Worm (Caenorhabditis elegans) whole organism, young adult: ENCODE measurements around the gene R10E8.8.

Source experiments
- B0019.2 ChIP-seq: fragments of 200-800 bp; sonication (Bioruptor generic); conservative IDR thresholded peaks from 2 replicates; pipeline ENCODE4 v1.3.6; 2022; ENCODE audit warnings: missing genetic modification reagents, missing genetic modification characterization, missing compliant biosample characterization
- F22D6.2 ChIP-seq: sonication (generic microtip); optimal IDR thresholded peaks from 2 replicates; lab custom pipeline; 2016; ENCODE audit warnings: mild to moderate bottlenecking, missing genetic modification characterization, missing compliant biosample characterization
- F23B12.7 ChIP-seq: sonication (generic microtip); optimal IDR thresholded peaks from 2 replicates; lab custom pipeline; 2017; ENCODE audit warnings: missing genetic modification characterization, mild to moderate bottlenecking, missing compliant biosample characterization, antibody characterized with exemption, moderate library complexity; ENCODE audit not compliant: insufficient read depth
- F33H1.4 ChIP-seq: fragments of 200-800 bp; sonication (Bioruptor generic); IDR thresholded peaks from 2 replicates; pipeline ENCODE4 v1.3.6; 2022; ENCODE audit warnings: missing genetic modification reagents, missing genetic modification characterization, missing compliant biosample characterization
- Y53F4B.3 ChIP-seq: fragments of 200-800 bp; sonication (Bioruptor generic); IDR thresholded peaks from 2 replicates; pipeline ENCODE4 v1.3.6; 2022; ENCODE audit warnings: missing genetic modification reagents, missing genetic modification characterization, missing compliant biosample characterization
- Y56A3A.18 ChIP-seq: fragments of 200-800 bp; sonication (Bioruptor generic); IDR thresholded peaks from 2 replicates; pipeline ENCODE4 v1.3.6; 2022; ENCODE audit warnings: missing genetic modification reagents, missing genetic modification characterization, missing compliant biosample characterization
- ama-1 ChIP-seq, 3 experiments: fragments of 150-350 bp in 1 of 3; sonication (generic microtip) in 2 of 3; optimal IDR thresholded peaks; 2 replicates each; lab custom pipeline; 2014 to 2018; ENCODE audit warnings: missing biosample characterization in 2 of 3, missing genetic modification characterization in 2 of 3, missing genetic modification reagents in 2 of 3
- aptf-2 ChIP-seq: fragments of 200-800 bp; sonication (Bioruptor generic); conservative IDR thresholded peaks from 2 replicates; pipeline ENCODE4 v1.3.6; 2022; ENCODE audit warnings: missing genetic modification reagents, missing genetic modification characterization, missing compliant biosample characterization
- aptf-3 ChIP-seq: fragments of 200-800 bp; sonication (Bioruptor generic); IDR thresholded peaks from 2 replicates; pipeline ENCODE4 v1.3.6; 2022; ENCODE audit warnings: missing genetic modification characterization, missing compliant biosample characterization
- attf-3 ChIP-seq: fragments of 200-800 bp; sonication (Bioruptor generic); conservative IDR thresholded peaks from 2 replicates; pipeline ENCODE4 v1.3.6; 2022; ENCODE audit warnings: missing genetic modification reagents, missing genetic modification characterization, missing compliant biosample characterization
- attf-6 ChIP-seq: fragments of 200-800 bp; sonication (Bioruptor generic); IDR thresholded peaks from 2 replicates; pipeline ENCODE4 v1.3.6; 2022; ENCODE audit warnings: missing genetic modification reagents, missing genetic modification characterization, missing compliant biosample characterization
- ceh-58 ChIP-seq: fragments of 200-800 bp; sonication (Bioruptor generic); IDR thresholded peaks from 2 replicates; pipeline ENCODE4 v1.3.6; 2022; ENCODE audit warnings: missing genetic modification characterization, missing compliant biosample characterization
- ceh-79 ChIP-seq: sonication (generic microtip); optimal IDR thresholded peaks from 2 replicates; lab custom pipeline; 2017; ENCODE audit warnings: mild to moderate bottlenecking, missing genetic modification characterization, missing compliant biosample characterization
- dpff-1 ChIP-seq: sonication (generic microtip); optimal IDR thresholded peaks from 2 replicates; lab custom pipeline; 2017; ENCODE audit warnings: mild to moderate bottlenecking, missing genetic modification characterization, missing compliant biosample characterization
- egl-18 ChIP-seq: fragments of 200-800 bp; sonication (Bioruptor generic); IDR thresholded peaks from 2 replicates; pipeline ENCODE4 v1.3.6; 2022; ENCODE audit warnings: missing genetic modification reagents, missing genetic modification characterization, missing compliant biosample characterization
- ekl-4 ChIP-seq: fragments of 200-800 bp; sonication (Bioruptor generic); IDR thresholded peaks from 2 replicates; pipeline ENCODE4 v1.3.6; 2022; ENCODE audit warnings: missing genetic modification reagents, missing genetic modification characterization, missing compliant biosample characterization
- him-1 ChIP-seq: sonication (generic microtip); optimal IDR thresholded peaks from 2 replicates; lab custom pipeline; 2016; ENCODE audit warnings: missing genotype, missing genetic modification reagents, missing genetic modification characterization, missing compliant biosample characterization
- hmg-20 ChIP-seq: fragments of 200-800 bp; sonication (Bioruptor generic); IDR thresholded peaks from 2 replicates; pipeline ENCODE4 v1.3.6; 2022; ENCODE audit warnings: missing genetic modification reagents, missing genetic modification characterization, missing compliant biosample characterization
- hrde-1 ChIP-seq: sonication (generic microtip); optimal IDR thresholded peaks from 2 replicates; lab custom pipeline; 2016; ENCODE audit warnings: missing genetic modification characterization, mild to moderate bottlenecking, missing compliant biosample characterization, moderate library complexity, missing genotype, missing genetic modification reagents, borderline replicate concordance
- let-607 ChIP-seq, 2 experiments: fragments of 200-800 bp in 1 of 2; sonication (Bioruptor generic) in 1 of 2; sonication (generic microtip) in 1 of 2; optimal IDR thresholded peaks; 2 replicates each; lab custom pipeline; 2016 to 2018; ENCODE audit warnings: mild to moderate bottlenecking in 2 of 2, missing compliant biosample characterization in 2 of 2, missing genetic modification characterization in 2 of 2, moderate library complexity in 2 of 2, missing genotype in 1 of 2
- lir-1 ChIP-seq: fragments of 200-800 bp; sonication (Bioruptor generic); conservative IDR thresholded peaks from 2 replicates; pipeline ENCODE4 v1.3.6; 2022; ENCODE audit warnings: missing genetic modification reagents, missing genetic modification characterization, missing compliant biosample characterization
- madf-8 ChIP-seq: fragments of 200-800 bp; sonication (Bioruptor generic); conservative IDR thresholded peaks from 2 replicates; pipeline ENCODE4 v1.3.6; 2022; ENCODE audit warnings: missing genetic modification reagents, missing genetic modification characterization, missing compliant biosample characterization
- mxl-1 ChIP-seq: sonication (generic microtip); optimal IDR thresholded peaks from 2 replicates; lab custom pipeline; 2016; ENCODE audit warnings: missing genetic modification characterization, missing compliant biosample characterization
- nfyb-1 ChIP-seq: fragments of 200-800 bp; sonication (Bioruptor generic); IDR thresholded peaks from 2 replicates; pipeline ENCODE4 v1.3.6; 2022; ENCODE audit warnings: missing genetic modification reagents, missing genetic modification characterization, missing compliant biosample characterization
- nhr-80 ChIP-seq: sonication (generic microtip); optimal IDR thresholded peaks from 2 replicates; lab custom pipeline; 2016; ENCODE audit warnings: missing genetic modification characterization, missing compliant biosample characterization
- rpc-1 ChIP-seq, 2 experiments: fragments of 150-350 bp in 1 of 2; sonication (generic microtip) in 1 of 2; optimal IDR thresholded peaks; 2 replicates each; lab custom pipeline; 2014 to 2018; ENCODE audit warnings: missing biosample characterization in 1 of 2, missing genetic modification characterization in 1 of 2, missing genetic modification reagents in 1 of 2, missing genotype in 1 of 2
- unc-130 ChIP-seq: sonication (generic microtip); optimal IDR thresholded peaks from 2 replicates; lab custom pipeline; 2016; ENCODE audit warnings: missing genetic modification reagents, missing genetic modification characterization, missing compliant biosample characterization
- zim-3 ChIP-seq: sonication (generic microtip); optimal IDR thresholded peaks from 2 replicates; lab custom pipeline; 2017; ENCODE audit warnings: mild to moderate bottlenecking, missing genetic modification characterization, moderate library complexity, missing compliant biosample characterization
- ztf-18 ChIP-seq: sonication (generic microtip); optimal IDR thresholded peaks from 2 replicates; lab custom pipeline; 2016; ENCODE audit warnings: missing genotype, mild to moderate bottlenecking, missing genetic modification characterization, missing compliant biosample characterization
- ztf-28 ChIP-seq: fragments of 200-800 bp; sonication (Bioruptor generic); IDR thresholded peaks from 2 replicates; pipeline ENCODE4 v1.3.6; 2022; ENCODE audit warnings: missing genetic modification reagents, missing genetic modification characterization, missing compliant biosample characterization

Gene R10E8.8

ce11 chrV:18254483-18254882 lies 13.0 kb upstream of the R10E8.8 start, which contains the start of gene R10E8.5:
Gene R10E8.5, plus strand, starts transcription at chrV:18254783.
- TF ChIP-seq ekl-4 (GFP tag; lab: Robert Waterston, UW) (no peak), lir-1 (GFP tag; lab: Robert Waterston, UW) (no peak), hrde-1 (no peak), nfyb-1 (GFP tag; lab: Robert Waterston, UW) (no peak), dpff-1 (tag; lab: Kevin White, UChicago) (no peak), ceh-58 (GFP tag; lab: Robert Waterston, UW) (no peak), aptf-3 (GFP tag; lab: Robert Waterston, UW) (no peak)

DNA sequence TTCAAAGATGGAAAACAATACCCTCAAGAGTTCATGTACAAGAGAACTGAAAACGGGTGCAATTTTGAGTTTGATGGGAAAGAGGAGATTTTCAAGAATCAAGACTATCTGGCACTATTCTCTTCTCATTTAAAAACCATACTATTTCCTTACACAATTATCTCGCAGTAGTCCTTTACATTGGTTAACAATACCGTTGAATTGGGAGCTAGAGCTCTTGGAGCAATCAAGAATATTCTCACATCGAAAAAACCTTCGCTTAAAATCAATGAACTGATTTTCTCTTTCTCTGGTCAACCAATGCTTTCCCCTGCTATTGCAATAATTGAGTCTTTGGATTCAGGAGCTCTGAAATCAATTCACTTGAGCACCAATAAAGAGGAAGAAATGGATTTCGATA lies 12.0 kb upstream of the R10E8.8 start, which contains the start of gene R10E8.2:
Gene R10E8.2, plus strand, starts transcription at position 301 of the 400 bp plus-strand sequence.
- no peak for TF ChIP-seq him-1
- TF ChIP-seq egl-18 (GFP tag; lab: Robert Waterston, UW), result no peak
- TF ChIP-seq mxl-1, result no peak
- TF ChIP-seq, all 124 proteins: peak for 0

- TF ChIP-seq attf-3 (no peak), F33H1.4 (GFP tag; lab: Robert Waterston, UW) (no peak), ceh-58 (GFP tag; lab: Robert Waterston, UW) (no peak), egl-18 (GFP tag; lab: Robert Waterston, UW) (no peak), ztf-18 (tag; lab: Kevin White, UChicago) (no peak), F23B12.7 (tag; lab: Kevin White, UChicago) (no peak), ama-1 (optimal IDR thresholded peaks at IDR 0.05; lab: Kevin White, UChicago) (no peak), ama-1 (GFP tag; optimal IDR thresholded peaks at IDR 0.05; lab: Kevin White, UChicago) (no peak), mxl-1 (no peak), Y53F4B.3 (no peak)
These were observed 10.8 kb upstream of the R10E8.8 start, which contains the start of gene R10E8.1 for ce11 chrV:18252239-18252638. Gene R10E8.1, minus strand, starts transcription at chrV:18252416.

DNA sequence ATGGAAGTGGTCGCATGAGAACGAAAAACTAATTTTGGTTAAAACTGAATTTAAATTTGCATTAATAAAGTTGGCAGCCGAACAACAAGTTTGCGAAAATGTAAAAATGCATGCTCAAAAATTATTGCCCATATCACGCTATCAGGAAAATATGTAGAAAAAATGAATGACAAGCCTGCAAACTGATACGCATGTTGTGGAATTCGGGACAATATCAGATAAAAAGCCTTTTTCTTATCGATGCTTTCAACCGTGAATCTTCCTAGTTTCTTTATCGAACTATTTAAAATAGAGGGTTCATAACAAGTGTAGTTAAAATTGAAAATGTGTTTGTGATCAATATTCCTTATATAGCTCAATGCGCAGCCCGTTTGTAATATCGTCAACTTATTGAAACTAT lies 4.6 kb upstream of the R10E8.8 start:
- TF ChIP-seq nhr-80 (tag; lab: Kevin White, UChicago) (peak; percentile 31), hmg-20 (GFP tag; lab: Robert Waterston, UW) (no peak)

- TF ChIP-seq nhr-80 (tag; lab: Kevin White, UChicago) (peak; percentile 57), zim-3 (no peak)
These were observed 2.9 kb upstream of the R10E8.8 start for ce11 chrV:18244408-18244807.

DNA sequence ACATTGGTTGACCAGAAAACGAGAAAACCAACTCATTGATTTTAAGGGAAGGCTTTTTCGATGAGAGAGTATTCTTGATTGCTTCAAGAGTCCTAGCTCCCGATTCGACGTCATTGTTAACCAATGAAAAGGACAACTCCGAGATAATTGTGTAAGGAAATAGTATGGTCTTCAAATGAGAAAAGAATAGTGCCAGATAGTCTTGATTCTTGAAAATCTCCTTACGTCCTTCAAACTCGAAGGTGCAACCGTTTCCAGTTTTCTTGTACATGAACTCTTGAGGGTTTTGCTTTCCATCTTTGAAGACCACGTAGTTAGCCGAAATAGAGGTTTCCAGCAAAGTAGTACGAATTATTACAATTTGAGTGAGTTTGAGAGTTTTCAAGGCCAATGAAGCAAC lies 1.8 kb upstream of the R10E8.8 start:
- TF ChIP-seq aptf-3 (GFP tag; lab: Robert Waterston, UW) (no peak), F22D6.2 (tag; lab: Kevin White, UChicago) (no peak), aptf-2 (no peak), Y56A3A.18 (no peak)

DNA sequence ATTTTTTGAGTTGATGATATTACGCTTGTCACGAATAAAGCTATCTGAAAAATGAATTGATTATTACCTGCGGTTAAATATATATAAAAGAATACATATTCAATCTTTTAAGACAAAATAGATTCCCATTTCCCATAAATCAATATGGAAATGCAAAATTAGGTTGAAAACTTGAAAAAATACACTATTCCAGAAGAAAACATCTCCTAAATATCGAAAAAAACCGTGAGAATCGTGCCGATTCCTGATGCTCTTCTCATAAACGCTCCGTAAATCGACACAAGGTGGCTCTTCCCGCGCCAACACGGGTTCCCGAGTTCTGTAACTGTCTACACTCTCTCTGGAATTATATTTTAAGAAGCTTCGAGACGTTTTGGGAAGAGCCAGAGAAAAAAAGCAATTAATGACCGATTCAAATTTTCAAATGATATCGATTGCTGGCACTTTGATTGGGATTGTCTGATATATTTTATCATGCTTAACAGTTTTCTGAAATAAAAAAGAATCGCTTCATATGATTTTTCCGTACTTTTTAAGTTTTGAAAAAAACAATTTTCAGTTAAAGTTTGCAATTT lies 4.7 kb downstream of the R10E8.8 start, which contains the start of gene R10E8.3:
Gene R10E8.3, minus strand, starts transcription at position 51 of the 575 bp plus-strand sequence.
- TF ChIP-seq him-1 (no peak), ceh-79 (tag; lab: Kevin White, UChicago) (no peak), ztf-28 (GFP tag; lab: Robert Waterston, UW) (no peak), dpff-1 (tag; lab: Kevin White, UChicago) (no peak), B0019.2 (GFP tag; lab: Robert Waterston, UW) (no peak), attf-6 (GFP tag; lab: Robert Waterston, UW) (no peak), madf-8 (no peak), rpc-1 (optimal IDR thresholded peaks at IDR 0.05; lab: Kevin White, UChicago) (no peak), rpc-1 (tag; optimal IDR thresholded peaks at IDR 0.05; lab: Kevin White, UChicago) (no peak), egl-18 (GFP tag; lab: Robert Waterston, UW) (no peak), let-607 (tag; optimal IDR thresholded peaks at IDR 0.05; lab: Kevin White, UChicago) (no peak), unc-130 (no peak), mxl-1 (no peak)
